Fruit fly (Drosophila melanogaster) whole organism, prepupa: ENCODE data around the gene CG18746.

Experiments used
- CG10669 ChIP-seq: fragments of 200-800 bp; sonication (Bioruptor generic); optimal IDR thresholded peaks from 3 replicates; lab custom pipeline; 2018; ENCODE audit warnings: missing biosample characterization, mild to moderate bottlenecking, missing genetic modification characterization, moderate library complexity
- Hr39 ChIP-seq: fragments of 200-800 bp; sonication (Bioruptor generic); optimal IDR thresholded peaks from 2 replicates; lab custom pipeline; 2016; ENCODE audit warnings: missing biosample characterization, missing genetic modification characterization
- cyc ChIP-seq: fragments of 200-800 bp; sonication (Bioruptor generic); optimal IDR thresholded peaks from 3 replicates; lab custom pipeline; 2016; ENCODE audit warnings: missing biosample characterization, missing genetic modification characterization

- TF ChIP-seq cyc (GFP tag; lab: Kevin White, UChicago), result no peak
- TF ChIP-seq Hr39 (GFP tag; lab: Kevin White, UChicago), result no peak
- TF ChIP-seq CG10669 (GFP tag; lab: Kevin White, UChicago), result no peak
Measured at dm6 chr3R:7782933-7783686, 6.9 kb downstream of the CG18746 start, which contains the start of gene CG18747.
